Worm (Caenorhabditis elegans) whole organism, late embryonic: ENCODE data around the gene twk-6.

Experiments
- C08G9.2 ChIP-seq: sonication (generic microtip); optimal IDR thresholded peaks from 2 replicates; lab custom pipeline; 2016; ENCODE audit warnings: mild to moderate bottlenecking, missing genetic modification characterization, moderate library complexity, missing compliant biosample characterization
- F13H6.1 ChIP-seq: sonication (generic microtip); optimal IDR thresholded peaks from 2 replicates; lab custom pipeline; 2016; ENCODE audit warnings: missing genetic modification characterization, missing compliant biosample characterization
- K09A11.1 ChIP-seq: sonication (generic microtip); optimal IDR thresholded peaks from 2 replicates; lab custom pipeline; 2017; ENCODE audit warnings: antibody characterized with exemption, mild to moderate bottlenecking, missing genetic modification characterization, missing compliant biosample characterization; ENCODE audit not compliant: insufficient read depth
- ceh-18 ChIP-seq: sonication (generic microtip); optimal IDR thresholded peaks from 2 replicates; lab custom pipeline; 2016; ENCODE audit warnings: missing genetic modification characterization, missing compliant biosample characterization
- ceh-19 ChIP-seq: fragments of 200-800 bp; sonication (Bioruptor generic); optimal IDR thresholded peaks from 2 replicates; lab custom pipeline; 2018; ENCODE audit warnings: mild to moderate bottlenecking, missing genetic modification characterization, missing compliant biosample characterization
- ceh-2 ChIP-seq: sonication (generic microtip); optimal IDR thresholded peaks from 2 replicates; lab custom pipeline; 2016; ENCODE audit warnings: missing genotype, missing genetic modification characterization, missing compliant biosample characterization
- ceh-22 ChIP-seq: sonication (generic microtip); optimal IDR thresholded peaks from 2 replicates; lab custom pipeline; 2017; ENCODE audit warnings: missing biosample characterization, missing genetic modification characterization
- ceh-24 ChIP-seq: sonication (generic microtip); optimal IDR thresholded peaks from 2 replicates; lab custom pipeline; 2016; ENCODE audit warnings: mild to moderate bottlenecking, missing genetic modification characterization, missing compliant biosample characterization
- ceh-31 ChIP-seq: sonication (generic microtip); optimal IDR thresholded peaks from 2 replicates; lab custom pipeline; 2016; ENCODE audit warnings: missing genetic modification characterization, missing compliant biosample characterization
- che-1 ChIP-seq: sonication (generic microtip); optimal IDR thresholded peaks from 2 replicates; lab custom pipeline; 2016; ENCODE audit warnings: mild to moderate bottlenecking, missing genetic modification characterization, missing compliant biosample characterization
- dve-1 ChIP-seq: sonication (generic microtip); optimal IDR thresholded peaks from 2 replicates; lab custom pipeline; 2017; ENCODE audit warnings: antibody characterized with exemption, mild to moderate bottlenecking, missing genetic modification characterization, missing compliant biosample characterization
- elt-2 ChIP-seq: sonication (generic microtip); optimal IDR thresholded peaks from 2 replicates; lab custom pipeline; 2016; ENCODE audit warnings: missing genetic modification reagents, missing genetic modification characterization, missing compliant biosample characterization
- fkh-6 ChIP-seq: sonication (generic microtip); optimal IDR thresholded peaks from 2 replicates; lab custom pipeline; 2016; ENCODE audit warnings: missing genetic modification characterization, missing compliant biosample characterization
- gmeb-2 ChIP-seq: sonication (generic microtip); optimal IDR thresholded peaks from 2 replicates; lab custom pipeline; 2016; ENCODE audit warnings: missing genetic modification characterization, inconsistent platforms, missing compliant biosample characterization
- hlh-13 ChIP-seq: fragments of 200-800 bp; sonication (Bioruptor generic); optimal IDR thresholded peaks from 2 replicates; lab custom pipeline; 2018; ENCODE audit warnings: mild to moderate bottlenecking, missing genetic modification characterization, missing compliant biosample characterization
- hlh-30 ChIP-seq: sonication (generic microtip); optimal IDR thresholded peaks from 2 replicates; lab custom pipeline; 2017; ENCODE audit warnings: antibody characterized with exemption, missing genetic modification characterization, missing compliant biosample characterization; ENCODE audit not compliant: insufficient read depth
- hlh-8 ChIP-seq: sonication (generic microtip); optimal IDR thresholded peaks from 2 replicates; lab custom pipeline; 2016; ENCODE audit warnings: missing genotype, missing genetic modification characterization, missing compliant biosample characterization
- madf-2 ChIP-seq: sonication (generic microtip); optimal IDR thresholded peaks from 2 replicates; lab custom pipeline; 2017; ENCODE audit warnings: missing genetic modification characterization, missing compliant biosample characterization
- nfya-1 ChIP-seq: sonication (generic microtip); optimal IDR thresholded peaks from 2 replicates; lab custom pipeline; 2017; ENCODE audit warnings: missing genetic modification characterization, mild to moderate bottlenecking, missing compliant biosample characterization, antibody characterized with exemption, moderate library complexity
- nhr-11 ChIP-seq: fragments of 150-350 bp; optimal IDR thresholded peaks from 2 replicates; lab custom pipeline; 2014; ENCODE audit warnings: missing biosample characterization, missing genetic modification characterization
- nhr-232 ChIP-seq: sonication (generic microtip); optimal IDR thresholded peaks from 2 replicates; lab custom pipeline; 2016; ENCODE audit warnings: missing genetic modification characterization, missing compliant biosample characterization
- pax-1 ChIP-seq: fragments of 150-350 bp; optimal IDR thresholded peaks from 2 replicates; lab custom pipeline; 2014; ENCODE audit warnings: missing biosample characterization, missing genetic modification characterization
- pha-2 ChIP-seq: sonication (generic microtip); optimal IDR thresholded peaks from 2 replicates; lab custom pipeline; 2017; ENCODE audit warnings: mild to moderate bottlenecking, missing genetic modification characterization, missing compliant biosample characterization
- pqm-1 ChIP-seq: sonication (generic microtip); optimal IDR thresholded peaks from 2 replicates; lab custom pipeline; 2016; ENCODE audit warnings: missing genetic modification characterization, missing compliant biosample characterization
- rnt-1 ChIP-seq: sonication (generic microtip); optimal IDR thresholded peaks from 2 replicates; lab custom pipeline; 2016; ENCODE audit warnings: missing genetic modification characterization, missing compliant biosample characterization
- sdc-2 ChIP-seq: sonication (generic microtip); optimal IDR thresholded peaks from 2 replicates; lab custom pipeline; 2016; ENCODE audit warnings: missing genotype, missing genetic modification characterization, missing compliant biosample characterization
- sox-2 ChIP-seq: fragments of 200-800 bp; sonication (Bioruptor generic); IDR thresholded peaks from 2 replicates; pipeline ENCODE4 v1.3.6; 2022; ENCODE audit warnings: missing genetic modification reagents, missing genetic modification characterization, missing compliant biosample characterization
- syd-9 ChIP-seq: sonication (generic microtip); optimal IDR thresholded peaks from 2 replicates; lab custom pipeline; 2016; ENCODE audit warnings: mild to moderate bottlenecking, missing genetic modification characterization, moderate library complexity, missing compliant biosample characterization
- tbx-7 ChIP-seq: sonication (generic microtip); optimal IDR thresholded peaks from 2 replicates; lab custom pipeline; 2016; ENCODE audit warnings: missing genotype, missing genetic modification characterization, missing compliant biosample characterization
- unc-3 ChIP-seq, 2 experiments: fragments of 200-800 bp in 1 of 2; sonication (Bioruptor generic) in 1 of 2; sonication (generic microtip) in 1 of 2; conservative IDR thresholded peaks in 1 of 2; optimal IDR thresholded peaks in 1 of 2; 2 replicates each; pipeline versions ENCODE4 v1.3.6 to Lab custom; 2016 to 2022; ENCODE audit warnings: missing compliant biosample characterization in 2 of 2, missing genetic modification characterization in 2 of 2, missing genetic modification reagents in 1 of 2
- unc-42 ChIP-seq: sonication (generic microtip); optimal IDR thresholded peaks from 2 replicates; lab custom pipeline; 2016; ENCODE audit warnings: missing genotype, missing genetic modification characterization, missing compliant biosample characterization
- unc-55 ChIP-seq: sonication (generic microtip); optimal IDR thresholded peaks from 2 replicates; lab custom pipeline; 2017; ENCODE audit warnings: missing biosample characterization, missing genetic modification reagents, missing genetic modification characterization
- zip-5 ChIP-seq: sonication (generic microtip); optimal IDR thresholded peaks from 2 replicates; lab custom pipeline; 2016; ENCODE audit warnings: missing genetic modification characterization, missing compliant biosample characterization
- ztf-16 ChIP-seq: sonication (generic microtip); optimal IDR thresholded peaks from 2 replicates; lab custom pipeline; 2017; ENCODE audit warnings: missing genetic modification characterization, missing compliant biosample characterization

twk-6 gene

ce11 chrIII:4739975-4740374, 2.7 kb upstream of the twk-6 start, which contains the start of gene ras-2:
Gene ras-2, minus strand, starts transcription at chrIII:4740075.
- no peak for TF ChIP-seq gmeb-2
- no peak for TF ChIP-seq ceh-22 (tag; lab: Kevin White, UChicago)
- TF ChIP-seq hlh-8 (tag; lab: Kevin White, UChicago) = no peak
- no peak for TF ChIP-seq ceh-2 (tag; lab: Kevin White, UChicago)
- no peak for TF ChIP-seq K09A11.1 (tag; lab: Kevin White, UChicago)
- TF ChIP-seq pqm-1 (tag; lab: Kevin White, UChicago) = no peak
- no peak for TF ChIP-seq elt-2 (tag; lab: Kevin White, UChicago)
- no peak for TF ChIP-seq dve-1
- no peak for TF ChIP-seq fkh-6 (tag; lab: Kevin White, UChicago)
- TF ChIP-seq sox-2 (GFP tag; lab: Robert Waterston, UW) = no peak
- no peak for TF ChIP-seq rnt-1 (tag; lab: Kevin White, UChicago)
- no peak for TF ChIP-seq C08G9.2 (tag; lab: Kevin White, UChicago)
- TF ChIP-seq ztf-16 (tag; lab: Kevin White, UChicago) = no peak
- TF ChIP-seq che-1 (tag; lab: Kevin White, UChicago) = no peak
- TF ChIP-seq pha-2 = no peak

- TF ChIP-seq nhr-232 = no peak
- peak; percentile 27 for TF ChIP-seq elt-2 (tag; lab: Kevin White, UChicago)
- TF ChIP-seq ceh-24 = no peak
- TF ChIP-seq unc-3 (GFP tag; conservative IDR thresholded peaks at IDR 0.05; lab: Robert Waterston, UW) = no peak
- no peak for TF ChIP-seq unc-3 (tag; optimal IDR thresholded peaks at IDR 0.05; lab: Kevin White, UChicago)
- TF ChIP-seq tbx-7 = no peak
- TF ChIP-seq nfya-1 (tag; lab: Kevin White, UChicago) = no peak
These were observed 1.9 kb upstream of the twk-6 start for ce11 chrIII:4740820-4741219.

- no peak for TF ChIP-seq syd-9 (tag; lab: Kevin White, UChicago)
- no peak for TF ChIP-seq sdc-2 (tag; lab: Kevin White, UChicago)
- no peak for TF ChIP-seq ceh-24
- TF ChIP-seq rnt-1 (tag; lab: Kevin White, UChicago) = no peak
- no peak for TF ChIP-seq hlh-30 (tag; lab: Kevin White, UChicago)
- TF ChIP-seq K09A11.1 (tag; lab: Kevin White, UChicago) = no peak
- TF ChIP-seq ceh-19 (GFP tag; lab: Kevin White, UChicago) = no peak
- TF ChIP-seq, all 69 proteins: peak for 0
These were observed 3.2 kb downstream of the twk-6 start, which contains the start of gene F17C8.6 for ce11 chrIII:4745934-4746333. Gene F17C8.6, minus strand, starts transcription at chrIII:4746034.

- TF ChIP-seq ceh-31 (tag; lab: Kevin White, UChicago) (no peak), madf-2 (tag; lab: Kevin White, UChicago) (no peak), nhr-232 (no peak), ceh-18 (no peak), ztf-16 (tag; lab: Kevin White, UChicago) (no peak), nhr-11 (no peak), pax-1 (tag; lab: Kevin White, UChicago) (no peak), F13H6.1 (tag; lab: Kevin White, UChicago) (no peak), unc-42 (tag; lab: Kevin White, UChicago) (no peak), pha-2 (no peak), zip-5 (tag; lab: Kevin White, UChicago) (no peak), unc-55 (GFP tag; lab: Kevin White, UChicago) (no peak), hlh-13 (GFP tag; lab: Kevin White, UChicago) (no peak), pqm-1 (tag; lab: Kevin White, UChicago) (no peak), syd-9 (tag; lab: Kevin White, UChicago) (no peak)
These were observed 5.4 kb downstream of the twk-6 start, which contains the start of gene col-89 for ce11 chrIII:4748109-4748508. Gene col-89, plus strand, starts transcription at chrIII:4748127.
